Fruit fly (Drosophila melanogaster): ENCODE data around the gene barr.
A peak's percentile ranks its signal among the peaks of the same experiment; 100 is the strongest.

The barr gene

dm6 chr2L:20027382-20027919 is 33.7 kb downstream of the barr start, which contains the start of gene sNPF (continued):
- peak; percentile 67 for TF ChIP-seq Sox102F (GFP tag; optimal IDR thresholded peaks at IDR 0.05)
- no peak; the same call in 1 of the 2 replicates for TF ChIP-seq CG15336 (GFP tag; IDR thresholded peaks at IDR 0.05)
- peak; percentile 80 for TF ChIP-seq pdm3 (GFP tag; optimal IDR thresholded peaks at IDR 0.05)
- TF ChIP-seq fd85E (GFP tag; optimal IDR thresholded peaks at IDR 0.05) = no peak
- TF ChIP-seq Blimp-1 (GFP tag; optimal IDR thresholded peaks at IDR 0.05) = no peak
- no peak for TF ChIP-seq Eip93F (GFP tag; optimal IDR thresholded peaks at IDR 0.05)
- TF ChIP-seq CG6163 (GFP tag; IDR thresholded peaks at IDR 0.05) = no peak; the same call in 1 of the 3 replicates
- TF ChIP-seq Ets21C (GFP tag; optimal IDR thresholded peaks at IDR 0.05) = peak; percentile 53
- peak; percentile 39 for TF ChIP-seq Lpt (GFP tag; optimal IDR thresholded peaks at IDR 0.05)
- peak; percentile 13 for TF ChIP-seq CG8319 (GFP tag; optimal IDR thresholded peaks at IDR 0.05)
- peak; percentile 80 for TF ChIP-seq CG3919 (GFP tag; optimal IDR thresholded peaks at IDR 0.05)
- peak; percentile 74 for TF ChIP-seq Hr4 (GFP tag; optimal IDR thresholded peaks at IDR 0.05)
- peak; percentile 69 for TF ChIP-seq Met (GFP tag; optimal IDR thresholded peaks at IDR 0.05)
- TF ChIP-seq acj6 (GFP tag; optimal IDR thresholded peaks at IDR 0.05) = peak; percentile 79
- TF ChIP-seq CG9139 (GFP tag; optimal IDR thresholded peaks at IDR 0.05) = peak; percentile 68
- TF ChIP-seq vri (GFP tag; optimal IDR thresholded peaks at IDR 0.05) = peak; percentile 42
- peak; percentile 83 for TF ChIP-seq CG10631 (GFP tag; optimal IDR thresholded peaks at IDR 0.05)
- TF ChIP-seq Sox15 (GFP tag; optimal IDR thresholded peaks at IDR 0.05) = peak; percentile 72
- peak; percentile 66 for TF ChIP-seq Smox (GFP tag; optimal IDR thresholded peaks at IDR 0.05)
- TF ChIP-seq dsx (GFP tag; optimal IDR thresholded peaks at IDR 0.05; ENCODE audit: poor library complexity, severe bottlenecking) = no peak
- TF ChIP-seq CG6276 (GFP tag; optimal IDR thresholded peaks at IDR 0.05) = peak; percentile 50
- TF ChIP-seq CG4318 (GFP tag; optimal IDR thresholded peaks at IDR 0.05) = peak; percentile 60
- TF ChIP-seq CG1621 (tag; optimal IDR thresholded peaks at IDR 0.05) = peak; percentile 64
- TF ChIP-seq Eip75B (GFP tag; optimal IDR thresholded peaks at IDR 0.05) = peak; percentile 73
- TF ChIP-seq Ets96B (tag; optimal IDR thresholded peaks at IDR 0.05) = no peak

dm6 chr2L:20026351-20026849 is 34.8 kb downstream of the barr start:
- no peak for TF ChIP-seq Eip75B (GFP tag; optimal IDR thresholded peaks at IDR 0.05)
- no peak for TF ChIP-seq Ets21C (GFP tag; optimal IDR thresholded peaks at IDR 0.05)
- no peak for TF ChIP-seq CG6792 (GFP tag; optimal IDR thresholded peaks at IDR 0.05)
- TF ChIP-seq CG1621 (tag; optimal IDR thresholded peaks at IDR 0.05) = no peak
- TF ChIP-seq CG6163 (GFP tag; IDR thresholded peaks at IDR 0.05) = no peak
- TF ChIP-seq CG34406 (GFP tag; optimal IDR thresholded peaks at IDR 0.05) = no peak
- no peak for TF ChIP-seq CG10631 (GFP tag; optimal IDR thresholded peaks at IDR 0.05)
- TF ChIP-seq CG11762 (GFP tag; optimal IDR thresholded peaks at IDR 0.05; ENCODE audit: insufficient read depth) = no peak

dm6 chr2L:20025711-20026110 is 35.5 kb downstream of the barr start, which contains the start of gene AANATL3:
AANATL3 (minus strand) TSS chr2L:20025811.
- TF ChIP-seq fd85E (GFP tag; optimal IDR thresholded peaks at IDR 0.05) (no peak), salr (GFP tag; optimal IDR thresholded peaks at IDR 0.05) (no peak), spab (GFP tag; optimal IDR thresholded peaks at IDR 0.05) (no peak), dsx (GFP tag; optimal IDR thresholded peaks at IDR 0.05; ENCODE audit: poor library complexity, severe bottlenecking) (no peak), CG15336 (GFP tag; IDR thresholded peaks at IDR 0.05) (no peak), Lpt (GFP tag; optimal IDR thresholded peaks at IDR 0.05) (no peak), Hr38 (GFP tag; optimal IDR thresholded peaks at IDR 0.05) (no peak)

- TF ChIP-seq cyc (GFP tag; optimal IDR thresholded peaks at IDR 0.05) (no peak), Ets21C (GFP tag; optimal IDR thresholded peaks at IDR 0.05) (no peak), Met (GFP tag; optimal IDR thresholded peaks at IDR 0.05) (no peak), CG6792 (GFP tag; optimal IDR thresholded peaks at IDR 0.05) (no peak), fd59A (GFP tag; optimal IDR thresholded peaks at IDR 0.05) (no peak)
Observed at dm6 chr2L:20024333-20024732, 36.8 kb downstream of the barr start.
